Fruit fly (Drosophila melanogaster): Measurements from ENCODE around the gene GV1.
A peak's percentile ranks its signal among the peaks of the same experiment; 100 is the strongest.

GV1 gene

DNA sequence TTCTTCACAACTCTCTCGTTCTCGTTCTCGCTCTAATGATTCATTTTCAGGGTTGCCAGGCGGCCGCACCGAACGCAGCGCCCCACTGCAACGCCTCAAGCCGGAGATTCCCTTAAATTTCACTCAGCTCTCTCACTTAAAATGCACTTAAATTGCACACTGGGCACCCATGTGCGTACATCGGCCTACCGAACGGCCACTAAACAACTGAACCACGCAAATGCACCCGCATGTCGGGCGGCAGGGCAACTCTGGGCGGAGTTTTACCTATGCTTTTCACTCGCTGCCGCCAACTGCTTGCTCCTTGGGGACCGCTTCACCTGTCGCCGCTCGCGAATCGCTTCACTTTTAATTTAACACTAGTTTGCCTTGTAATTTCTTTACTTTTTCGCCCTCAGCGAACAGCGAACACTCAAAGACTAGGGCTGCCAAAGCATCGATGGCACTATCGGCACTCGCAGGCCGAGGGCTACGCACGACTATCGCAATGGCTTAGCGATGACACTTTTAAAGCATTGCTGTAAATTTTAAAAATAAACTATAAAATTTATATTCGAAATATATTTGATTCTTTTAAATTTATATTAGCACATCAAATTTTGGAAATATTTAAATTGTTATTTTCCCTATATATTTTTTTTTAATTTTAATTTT is 51.5 kb downstream of the GV1 start, which contains the start of gene Rap1 (continued):
- TF ChIP-seq Mrtf (GFP tag; IDR thresholded peaks at IDR 0.05): peak; percentile 68
- peak; percentile 96 for TF ChIP-seq amos (GFP tag; IDR thresholded peaks at IDR 0.05; ENCODE audit: partially characterized antibody)
- no peak for TF ChIP-seq run (tag; optimal IDR thresholded peaks at IDR 0.05)
- peak; percentile 65 for TF ChIP-seq lab (GFP tag; optimal IDR thresholded peaks at IDR 0.05)
- no peak for TF ChIP-seq btn (GFP tag; optimal IDR thresholded peaks at IDR 0.05)
- peak; percentile 51 for TF ChIP-seq dmrt99B (tag; optimal IDR thresholded peaks at IDR 0.05)
- TF ChIP-seq eve (GFP tag; optimal IDR thresholded peaks at IDR 0.05): no peak
- peak; percentile 67 for TF ChIP-seq CG7271 (tag; optimal IDR thresholded peaks at IDR 0.05)
- TF ChIP-seq CG4424 (GFP tag; optimal IDR thresholded peaks at IDR 0.05): peak; percentile 76
- no peak for TF ChIP-seq CG12744 (GFP tag; optimal IDR thresholded peaks at IDR 0.05)
- TF ChIP-seq sd (tag; optimal IDR thresholded peaks at IDR 0.05): no peak
- TF ChIP-seq Sry-δ (GFP tag; optimal IDR thresholded peaks at IDR 0.05): peak; percentile 88
- TF ChIP-seq onecut (GFP tag; IDR thresholded peaks at IDR 0.05): peak; percentile 47
- no peak for TF ChIP-seq Lpt (GFP tag; optimal IDR thresholded peaks at IDR 0.05)
- TF ChIP-seq CG32772 (GFP tag; IDR thresholded peaks at IDR 0.05): peak; percentile 84
- peak; percentile 2 for TF ChIP-seq Mad (GFP tag; optimal IDR thresholded peaks at IDR 0.05)
- TF ChIP-seq tx (GFP tag; optimal IDR thresholded peaks at IDR 0.05): peak; percentile 48
- TF ChIP-seq gce (GFP tag; IDR thresholded peaks at IDR 0.05): no peak
- peak; percentile 71 for TF ChIP-seq ttk (GFP tag; IDR thresholded peaks at IDR 0.05)
- TF ChIP-seq otp (GFP tag; IDR thresholded peaks at IDR 0.05): no peak
- peak; percentile 34 for TF ChIP-seq CG30020 (tag; optimal IDR thresholded peaks at IDR 0.05)
- peak; percentile 18 for TF ChIP-seq emc (GFP tag; optimal IDR thresholded peaks at IDR 0.05)
- TF ChIP-seq CG14667 (GFP tag; IDR thresholded peaks at IDR 0.05): peak; percentile 74
- TF ChIP-seq CoRest (tag; optimal IDR thresholded peaks at IDR 0.05): peak; percentile 66
- peak; percentile 89 for TF ChIP-seq CG32532 (GFP tag; IDR thresholded peaks at IDR 0.05)
- no peak for TF ChIP-seq Hmr (GFP tag; optimal IDR thresholded peaks at IDR 0.05)
- peak; percentile 28 for TF ChIP-seq B-H2 (GFP tag; optimal IDR thresholded peaks at IDR 0.05)
- peak; percentile 21 for TF ChIP-seq CG2875 (GFP tag; optimal IDR thresholded peaks at IDR 0.05)
- TF ChIP-seq gsb-n (tag; optimal IDR thresholded peaks at IDR 0.05): no peak
- peak; percentile 8 for TF ChIP-seq NfI (GFP tag; optimal IDR thresholded peaks at IDR 0.05)
- peak; percentile 48 for TF ChIP-seq Max (GFP tag; optimal IDR thresholded peaks at IDR 0.05)
- TF ChIP-seq CG9797 (GFP tag; optimal IDR thresholded peaks at IDR 0.05): peak; percentile 18
- peak; percentile 16 for TF ChIP-seq Usf (GFP tag; optimal IDR thresholded peaks at IDR 0.05)
- TF ChIP-seq CG17385 (GFP tag; optimal IDR thresholded peaks at IDR 0.05): no peak
- TF ChIP-seq CG6272 (GFP tag; IDR thresholded peaks at IDR 0.05): peak; percentile 88
- TF ChIP-seq crp (GFP tag; optimal IDR thresholded peaks at IDR 0.05): no peak
- peak; percentile 56 for TF ChIP-seq CG7786 (GFP tag; optimal IDR thresholded peaks at IDR 0.05)
- peak; percentile 43 for TF ChIP-seq CG10209 (GFP tag; optimal IDR thresholded peaks at IDR 0.05)
- TF ChIP-seq usp (GFP tag; optimal IDR thresholded peaks at IDR 0.05): no peak
- peak; percentile 71 for TF ChIP-seq CG18599 (GFP tag; optimal IDR thresholded peaks at IDR 0.05)
- TF ChIP-seq cg (GFP tag; optimal IDR thresholded peaks at IDR 0.05): peak; percentile 58
- TF ChIP-seq dimm (GFP tag; IDR thresholded peaks at IDR 0.05): no peak
- peak; percentile 71 for TF ChIP-seq CG12104 (GFP tag; optimal IDR thresholded peaks at IDR 0.05)
- TF ChIP-seq Hand (GFP tag; optimal IDR thresholded peaks at IDR 0.05): peak; percentile 20
- peak; percentile 76 for TF ChIP-seq ranshi (GFP tag; IDR thresholded peaks at IDR 0.05)
- peak; percentile 19 for TF ChIP-seq Lhr (GFP tag; optimal IDR thresholded peaks at IDR 0.05)
- no peak for TF ChIP-seq yki (optimal IDR thresholded peaks at IDR 0.05)
- peak; percentile 75 for TF ChIP-seq bcd (GFP tag; optimal IDR thresholded peaks at IDR 0.05)
- peak; percentile 5 for TF ChIP-seq lbe (GFP tag; optimal IDR thresholded peaks at IDR 0.05)
- TF ChIP-seq fd102C (GFP tag; optimal IDR thresholded peaks at IDR 0.05): no peak
